Fruit fly (Drosophila melanogaster): ENCODE data around the gene CG17010.

DNA sequence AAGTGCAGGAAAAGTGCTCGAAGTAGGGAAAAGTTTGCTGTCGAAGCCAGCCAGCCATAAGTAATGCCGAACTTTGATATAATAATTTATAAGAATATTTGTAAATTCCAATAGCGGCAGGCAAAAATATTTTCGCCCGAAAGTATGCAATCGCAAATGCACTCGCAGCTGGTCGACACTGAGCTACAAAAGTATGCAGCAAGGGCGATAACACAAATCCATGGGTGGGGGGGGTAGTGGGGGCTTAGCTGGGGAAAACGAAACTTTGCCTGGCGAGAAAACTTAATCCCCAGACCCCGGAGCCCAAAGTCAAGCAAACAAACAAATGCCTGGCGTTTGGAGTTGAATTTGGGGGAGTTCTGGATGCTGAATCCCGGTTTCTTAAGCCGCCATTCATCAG lies 14.5 kb upstream of the CG17010 start:
- TF ChIP-seq ovo (GFP tag; optimal IDR thresholded peaks at IDR 0.05) (no peak), toe (GFP tag; optimal IDR thresholded peaks at IDR 0.05) (no peak), CG11617 (GFP tag; optimal IDR thresholded peaks at IDR 0.05) (no peak), CG7045 (GFP tag; optimal IDR thresholded peaks at IDR 0.05) (no peak), Hr96 (GFP tag; optimal IDR thresholded peaks at IDR 0.05) (no peak), tj (GFP tag; optimal IDR thresholded peaks at IDR 0.05) (no peak)

All from whole organism, adult.